Fruit fly (Drosophila melanogaster) whole organism, embryonic: ENCODE measurements around the gene AP-1sigma.

Experiments
- Blimp-1 ChIP-seq: fragments of 200-800 bp; sonication (Bioruptor generic); optimal IDR thresholded peaks from 3 replicates; lab custom pipeline; 2018; ENCODE audit warnings: missing biosample characterization, missing genetic modification characterization, mild to moderate bottlenecking, moderate library complexity, missing genetic modification reagents
- Bteb2 ChIP-seq: fragments of 200-800 bp; sonication (Bioruptor generic); optimal IDR thresholded peaks from 2 replicates; lab custom pipeline; 2016; ENCODE audit warnings: missing biosample characterization, missing genetic modification characterization
- CG1024 ChIP-seq: fragments of 200-800 bp; sonication (Bioruptor generic); IDR thresholded peaks from 2 replicates; pipeline ENCODE4 v1.3.6; 2022; ENCODE audit warnings: missing biosample characterization, missing genetic modification characterization
- CG11085 ChIP-seq: fragments of 200-800 bp; sonication (Bioruptor generic); IDR thresholded peaks from 2 replicates; pipeline ENCODE4 v1.3.6; 2022; ENCODE audit warnings: missing biosample characterization, missing genetic modification characterization
- CG11695 ChIP-seq: fragments of 200-800 bp; sonication (Bioruptor generic); IDR thresholded peaks from 3 replicates; pipeline ENCODE4 v1.3.6; 2022; ENCODE audit warnings: missing biosample characterization, missing genetic modification characterization
- CG12769 ChIP-seq: fragments of 200-800 bp; sonication (Bioruptor generic); optimal IDR thresholded peaks from 2 replicates; lab custom pipeline; 2019; ENCODE audit warnings: missing biosample characterization, mild to moderate bottlenecking, missing genetic modification characterization, moderate library complexity
- CG1529 ChIP-seq: fragments of 200-800 bp; sonication (Bioruptor generic); optimal IDR thresholded peaks from 3 replicates; lab custom pipeline; 2018; ENCODE audit warnings: missing biosample characterization, missing genetic modification characterization
- CG15479 ChIP-seq: fragments of 200-800 bp; sonication (Bioruptor generic); optimal IDR thresholded peaks from 3 replicates; lab custom pipeline; 2019; ENCODE audit warnings: missing biosample characterization, mild to moderate bottlenecking, missing genetic modification characterization, moderate library complexity
- CG16813 ChIP-seq: fragments of 200-800 bp; sonication (Bioruptor generic); IDR thresholded peaks from 3 replicates; pipeline ENCODE4 v1.3.6; 2022; ENCODE audit warnings: missing biosample characterization, missing genetic modification characterization; ENCODE audit not compliant: partially characterized antibody
- CG17385 ChIP-seq: fragments of 200-800 bp; sonication (Bioruptor generic); optimal IDR thresholded peaks from 3 replicates; lab custom pipeline; 2018; ENCODE audit warnings: missing biosample characterization, mild to moderate bottlenecking, missing genetic modification characterization
- CG2875 ChIP-seq: fragments of 200-800 bp; sonication (Bioruptor generic); optimal IDR thresholded peaks from 2 replicates; lab custom pipeline; 2017; ENCODE audit warnings: missing biosample characterization, mild to moderate bottlenecking, missing genetic modification characterization, missing genetic modification reagents
- CG30020 ChIP-seq: fragments of 200-800 bp; optimal IDR thresholded peaks from 2 replicates; lab custom pipeline; 2019; ENCODE audit warnings: missing biosample characterization, mild to moderate bottlenecking, missing genetic modification characterization, moderate library complexity
- CG33557 ChIP-seq: fragments of 200-800 bp; sonication (Bioruptor generic); optimal IDR thresholded peaks from 2 replicates; lab custom pipeline; 2019; ENCODE audit warnings: missing biosample characterization, mild to moderate bottlenecking, missing genetic modification characterization, moderate library complexity
- CG4730 ChIP-seq: fragments of 200-800 bp; sonication (Bioruptor generic); IDR thresholded peaks from 2 replicates; pipeline ENCODE4 v1.3.6; 2022; ENCODE audit warnings: missing biosample characterization, missing genetic modification characterization
- CG7745 ChIP-seq: fragments of 200-800 bp; sonication (Bioruptor generic); optimal IDR thresholded peaks from 2 replicates; lab custom pipeline; 2018; ENCODE audit warnings: missing biosample characterization, mild to moderate bottlenecking, missing genetic modification characterization, moderate library complexity
- CG7786 ChIP-seq: fragments of 200-800 bp; sonication (Bioruptor generic); optimal IDR thresholded peaks from 2 replicates; lab custom pipeline; 2016; ENCODE audit warnings: missing biosample characterization, missing genetic modification characterization
- CG8281 ChIP-seq: fragments of 200-800 bp; sonication (Bioruptor generic); optimal IDR thresholded peaks from 2 replicates; lab custom pipeline; 2018; ENCODE audit warnings: missing biosample characterization, mild to moderate bottlenecking, missing genetic modification characterization, moderate library complexity
- CG8944 ChIP-seq: fragments of 200-800 bp; sonication (Bioruptor generic); optimal IDR thresholded peaks from 3 replicates; lab custom pipeline; 2016; ENCODE audit warnings: missing biosample characterization, missing genetic modification characterization
- CG9817 ChIP-seq: fragments of 200-800 bp; sonication (Bioruptor generic); optimal IDR thresholded peaks from 2 replicates; lab custom pipeline; 2018; ENCODE audit warnings: missing biosample characterization, mild to moderate bottlenecking, missing genetic modification characterization, moderate library complexity
- CG9932 ChIP-seq: fragments of 200-800 bp; sonication (Bioruptor generic); IDR thresholded peaks from 2 replicates; pipeline ENCODE4 v1.3.6; 2022; ENCODE audit warnings: missing biosample characterization, missing genetic modification characterization
- CHES-1-like ChIP-seq: fragments of 200-800 bp; sonication (Bioruptor generic); optimal IDR thresholded peaks from 2 replicates; lab custom pipeline; 2016; ENCODE audit warnings: missing biosample characterization, missing genetic modification characterization
- CTCF ChIP-seq: fragments of 200-800 bp; sonication (Bioruptor generic); optimal IDR thresholded peaks from 2 replicates; lab custom pipeline; 2017; ENCODE audit warnings: missing biosample characterization, mild to moderate bottlenecking, missing genetic modification characterization, moderate library complexity
- CoRest ChIP-seq: fragments of 200-800 bp; sonication (Bioruptor generic); optimal IDR thresholded peaks from 3 replicates; lab custom pipeline; 2018; ENCODE audit warnings: missing biosample characterization, mild to moderate bottlenecking, missing genetic modification characterization, moderate library complexity
- Dbx ChIP-seq: fragments of 200-800 bp; sonication (Bioruptor generic); IDR thresholded peaks from 3 replicates; pipeline ENCODE4 v1.3.6; 2022; ENCODE audit warnings: missing biosample characterization, missing genetic modification characterization
- Doc3 ChIP-seq: fragments of 200-800 bp; sonication (Bioruptor generic); IDR thresholded peaks from 3 replicates; pipeline ENCODE4 v1.3.6; 2022; ENCODE audit warnings: missing biosample characterization, missing genetic modification characterization; ENCODE audit not compliant: partially characterized antibody
- Dp ChIP-seq: fragments of 200-800 bp; sonication (Bioruptor generic); optimal IDR thresholded peaks from 2 replicates; lab custom pipeline; 2018; ENCODE audit warnings: missing biosample characterization, mild to moderate bottlenecking, missing genetic modification characterization, moderate library complexity
- Dref ChIP-seq: fragments of 200-800 bp; sonication (Bioruptor generic); IDR thresholded peaks from 2 replicates; pipeline ENCODE4 v1.3.6; 2022; ENCODE audit warnings: missing biosample characterization, missing genetic modification characterization
- Elba2 ChIP-seq: fragments of 200-800 bp; sonication (Bioruptor generic); optimal IDR thresholded peaks from 3 replicates; lab custom pipeline; 2016; ENCODE audit warnings: missing biosample characterization, missing genetic modification characterization
- GATAe ChIP-seq: fragments of 200-800 bp; sonication (Bioruptor generic); conservative IDR thresholded peaks from 2 replicates; pipeline ENCODE4 v1.3.6; 2022; ENCODE audit warnings: missing biosample characterization, missing genetic modification characterization
- H2.0 ChIP-seq: fragments of 200-800 bp; sonication (Bioruptor generic); IDR thresholded peaks from 2 replicates; pipeline ENCODE4 v1.3.6; 2022; ENCODE audit warnings: missing biosample characterization, missing genetic modification characterization
- HLHmδ ChIP-seq: fragments of 200-800 bp; sonication (Bioruptor generic); optimal IDR thresholded peaks from 2 replicates; lab custom pipeline; 2018; ENCODE audit warnings: missing biosample characterization, mild to moderate bottlenecking, missing genetic modification characterization, moderate library complexity
- Hmx ChIP-seq: fragments of 200-800 bp; sonication (Bioruptor generic); optimal IDR thresholded peaks from 2 replicates; lab custom pipeline; 2016; ENCODE audit warnings: missing biosample characterization, missing genetic modification characterization
- Hr3 ChIP-seq: fragments of 200-800 bp; sonication (Bioruptor generic); optimal IDR thresholded peaks from 3 replicates; lab custom pipeline; 2016; ENCODE audit warnings: missing biosample characterization, missing genetic modification characterization
- Med ChIP-seq: fragments of 200-800 bp; sonication (Bioruptor generic); peaks from one replicate; lab custom pipeline; 2016; ENCODE audit warnings: missing biosample characterization, missing genetic modification characterization, mild to moderate bottlenecking, inconsistent platforms, moderate library complexity
- Mrtf ChIP-seq: fragments of 200-800 bp; sonication (Bioruptor generic); IDR thresholded peaks from 3 replicates; pipeline ENCODE4 v1.3.6; 2022; ENCODE audit warnings: missing biosample characterization, missing genetic modification characterization
- Myb ChIP-seq: fragments of 200-800 bp; sonication (Bioruptor generic); optimal IDR thresholded peaks from 2 replicates; lab custom pipeline; 2016; ENCODE audit warnings: missing biosample characterization, missing genetic modification characterization
- NC2α ChIP-seq: fragments of 200-800 bp; sonication (Bioruptor generic); optimal IDR thresholded peaks from 2 replicates; lab custom pipeline; 2016; ENCODE audit warnings: missing biosample characterization, missing genetic modification characterization
- NfI ChIP-seq: fragments of 200-800 bp; sonication (Bioruptor generic); optimal IDR thresholded peaks from 3 replicates; lab custom pipeline; 2018; ENCODE audit warnings: missing biosample characterization, mild to moderate bottlenecking, missing genetic modification characterization, moderate library complexity
- cato ChIP-seq: fragments of 200-800 bp; sonication (Bioruptor generic); optimal IDR thresholded peaks from 2 replicates; lab custom pipeline; 2016; ENCODE audit warnings: missing biosample characterization, missing genetic modification characterization, borderline replicate concordance
- dan ChIP-seq: fragments of 200-800 bp; sonication (Bioruptor generic); IDR thresholded peaks from 2 replicates; pipeline ENCODE4 v1.3.6; 2022; ENCODE audit warnings: missing biosample characterization, missing genetic modification characterization
- dmrt11E ChIP-seq: fragments of 200-800 bp; sonication (Bioruptor generic); optimal IDR thresholded peaks from 3 replicates; lab custom pipeline; 2018; ENCODE audit warnings: missing biosample characterization, mild to moderate bottlenecking, missing genetic modification characterization, moderate library complexity
- gsb-n ChIP-seq: fragments of 200-800 bp; sonication (Bioruptor generic); optimal IDR thresholded peaks from 3 replicates; lab custom pipeline; 2018; ENCODE audit warnings: missing biosample characterization, mild to moderate bottlenecking, missing genetic modification characterization
- hth ChIP-seq: fragments of >200 bp; optimal IDR thresholded peaks from 2 replicates; lab custom pipeline; 2017; ENCODE audit warnings: inconsistent platforms
- inv ChIP-seq: fragments of 200-800 bp; sonication (Bioruptor generic); IDR thresholded peaks from 2 replicates; pipeline ENCODE4 v1.3.6; 2022; ENCODE audit warnings: missing biosample characterization, missing genetic modification characterization; ENCODE audit not compliant: partially characterized antibody
- ken ChIP-seq: fragments of 200-800 bp; sonication (Bioruptor generic); IDR thresholded peaks from 3 replicates; pipeline ENCODE4 v1.3.6; 2022; ENCODE audit warnings: missing biosample characterization, missing genetic modification characterization
- mirr ChIP-seq: fragments of 200-800 bp; sonication (Bioruptor generic); optimal IDR thresholded peaks from 3 replicates; lab custom pipeline; 2018; ENCODE audit warnings: missing biosample characterization, mild to moderate bottlenecking, missing genetic modification characterization
- nerfin-1 ChIP-seq: fragments of 200-800 bp; sonication (Bioruptor generic); optimal IDR thresholded peaks from 3 replicates; lab custom pipeline; 2019; ENCODE audit warnings: missing biosample characterization, mild to moderate bottlenecking, missing genetic modification characterization, moderate library complexity
- onecut ChIP-seq: fragments of 200-800 bp; sonication (Bioruptor generic); IDR thresholded peaks from 2 replicates; pipeline ENCODE4 v1.3.6; 2022; ENCODE audit warnings: missing biosample characterization, missing genetic modification characterization
- repo ChIP-seq: fragments of 200-800 bp; sonication (Bioruptor generic); optimal IDR thresholded peaks from 2 replicates; lab custom pipeline; 2016; ENCODE audit warnings: missing biosample characterization, missing genetic modification characterization
- schlank ChIP-seq: fragments of 200-800 bp; sonication (Bioruptor generic); optimal IDR thresholded peaks from 2 replicates; lab custom pipeline; 2018; ENCODE audit warnings: missing biosample characterization, mild to moderate bottlenecking, missing genetic modification characterization
- tll ChIP-seq, 2 experiments: fragments of 200-800 bp in 1 of 2; fragments of >200 bp in 1 of 2; sonication (Bioruptor generic) in 1 of 2; optimal IDR thresholded peaks; 2 replicates each; lab custom pipeline; 2017 to 2019; ENCODE audit warnings: missing biosample characterization in 2 of 2, missing genetic modification characterization in 2 of 2, mild to moderate bottlenecking in 1 of 2, moderate library complexity in 1 of 2
- zf30C ChIP-seq: fragments of 200-800 bp; sonication (Bioruptor generic); optimal IDR thresholded peaks from 3 replicates; lab custom pipeline; 2018; ENCODE audit warnings: missing biosample characterization, mild to moderate bottlenecking, missing genetic modification characterization

AP-1sigma gene

dm6 chr3R:23927429-23927828 is 31.0 kb upstream of the AP-1sigma start, which contains the start of gene CG13601 (continued):
- TF ChIP-seq mirr (no peak), HLHmδ (no peak), tll (GFP tag; optimal IDR thresholded peaks at IDR 0.05; lab: Kevin White, UChicago) (no peak), H2.0 (GFP tag; lab: Robert Waterston, UW) (peak; percentile 24; the same call in 1 of the 2 replicates), repo (GFP tag; lab: Kevin White, UChicago) (no peak), CG11085 (GFP tag; lab: Robert Waterston, UW) (no peak), NC2α (GFP tag; lab: Kevin White, UChicago) (no peak), Doc3 (GFP tag; lab: Robert Waterston, UW) (peak; percentile 87), CG1024 (no peak), Dp (GFP tag; lab: Kevin White, UChicago) (peak; percentile 30), ken (GFP tag; lab: Robert Waterston, UW) (no peak), CTCF (peak; percentile 25), CG30020 (tag; lab: Kevin White, UChicago) (peak; percentile 16), NfI (peak; percentile 36), Hr3 (no peak), CG16813 (GFP tag; lab: Robert Waterston, UW) (peak; percentile 79), Mrtf (GFP tag; lab: Robert Waterston, UW) (no peak), CG15479 (GFP tag; lab: Kevin White, UChicago) (no peak), CG9932 (GFP tag; lab: Robert Waterston, UW) (peak; percentile 73), CG8944 (no peak), cato (GFP tag; lab: Kevin White, UChicago) (no peak), zf30C (GFP tag; lab: Kevin White, UChicago) (no peak), CoRest (peak; percentile 33), Blimp-1 (GFP tag; lab: Kevin White, UChicago) (no peak), Med (GFP tag; lab: Kevin White, UChicago) (peak; percentile 77), CG1529 (no peak), Myb (GFP tag; lab: Kevin White, UChicago) (peak; percentile 87), Elba2 (GFP tag; lab: Kevin White, UChicago) (no peak), inv (GFP tag; lab: Robert Waterston, UW) (peak; percentile 72), nerfin-1 (peak; percentile 17), Dref (GFP tag; lab: Robert Waterston, UW) (peak; percentile 41; the same call in 1 of the 2 replicates), GATAe (GFP tag; lab: Robert Waterston, UW) (no peak), CG7745 (no peak), CG11695 (GFP tag; lab: Robert Waterston, UW) (no peak), CG7786 (no peak), CG33557 (no peak), gsb-n (tag; lab: Kevin White, UChicago) (peak; percentile 10), schlank (no peak), CG2875 (GFP tag; lab: Kevin White, UChicago) (no peak), Bteb2 (GFP tag; lab: Kevin White, UChicago) (no peak), CG17385 (no peak), CG9817 (tag; lab: Kevin White, UChicago) (peak; percentile 12), CG4730 (peak; percentile 27; the same call in 1 of the 2 replicates), CG8281 (tag; lab: Kevin White, UChicago) (no peak), CG12769 (tag; lab: Kevin White, UChicago) (no peak), Dbx (GFP tag; lab: Robert Waterston, UW) (0 out of 3 replicates have a peak, but pooled peaks have one; percentile 22), onecut (GFP tag; lab: Robert Waterston, UW) (no peak), dan (no peak), hth (no peak), Hmx (no peak), CHES-1-like (no peak), dmrt11E (tag; lab: Kevin White, UChicago) (no peak)
